Worm (Caenorhabditis elegans): Measurements from ENCODE around the gene cnx-1.

DNA sequence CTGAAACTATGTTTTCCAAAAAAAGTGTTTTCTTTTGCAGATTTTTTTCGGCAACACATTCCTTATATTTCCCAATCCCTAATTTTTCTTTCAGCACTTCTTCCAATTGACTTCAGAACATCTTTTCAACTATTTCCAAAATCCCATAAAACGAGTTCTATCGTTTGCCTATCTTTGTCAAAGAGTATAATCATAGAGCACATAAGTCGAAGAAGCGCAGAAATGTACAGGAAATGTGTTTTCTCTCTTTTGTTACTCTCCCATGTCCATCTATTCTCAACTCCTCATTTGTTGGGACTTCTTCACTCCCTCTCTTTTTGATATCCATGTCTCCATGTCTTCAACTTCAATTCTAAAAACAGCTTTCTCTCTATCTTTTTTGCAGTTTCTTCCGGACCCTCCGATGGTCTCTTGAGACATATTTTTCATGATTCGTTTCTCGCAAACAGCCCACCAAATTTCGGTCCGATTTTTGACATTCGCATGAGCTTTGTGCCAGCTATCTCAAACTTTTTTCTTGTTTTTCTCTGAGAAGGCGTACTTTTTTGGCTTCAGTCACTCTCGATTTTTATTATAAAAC lies 43.4 kb upstream of the cnx-1 start, which contains the start of gene twk-48:
- TF ChIP-seq ceh-88 (GFP tag; IDR thresholded peaks at IDR 0.05) (no peak), grh-1 (GFP tag; IDR thresholded peaks at IDR 0.05) (no peak), sox-4 (tag; optimal IDR thresholded peaks at IDR 0.05) (no peak), nhr-90 (tag; optimal IDR thresholded peaks at IDR 0.05; ENCODE audit: poor library complexity) (no peak), lin-14 (GFP tag; optimal IDR thresholded peaks at IDR 0.05) (peak; percentile 57), unc-62 (GFP tag; optimal IDR thresholded peaks at IDR 0.05) (no peak)

All from whole organism, L1 larva.